Worm (Caenorhabditis elegans) whole organism, L2 larva: ENCODE data around the gene R12B2.8.
A peak's percentile ranks its signal among the peaks of the same experiment; 100 is the strongest.

Source experiments
- ama-1 ChIP-seq: fragments of 150-350 bp; optimal IDR thresholded peaks from 2 replicates; lab custom pipeline; 2018; ENCODE audit warnings: inconsistent platforms
- elt-3 ChIP-seq: sonication (generic microtip); optimal IDR thresholded peaks from 2 replicates; lab custom pipeline; 2017; ENCODE audit warnings: missing biosample characterization, missing genetic modification characterization
- fos-1 ChIP-seq: fragments of 150-350 bp; optimal IDR thresholded peaks from 2 replicates; lab custom pipeline; 2014; ENCODE audit warnings: missing biosample characterization, missing genetic modification characterization

DNA sequence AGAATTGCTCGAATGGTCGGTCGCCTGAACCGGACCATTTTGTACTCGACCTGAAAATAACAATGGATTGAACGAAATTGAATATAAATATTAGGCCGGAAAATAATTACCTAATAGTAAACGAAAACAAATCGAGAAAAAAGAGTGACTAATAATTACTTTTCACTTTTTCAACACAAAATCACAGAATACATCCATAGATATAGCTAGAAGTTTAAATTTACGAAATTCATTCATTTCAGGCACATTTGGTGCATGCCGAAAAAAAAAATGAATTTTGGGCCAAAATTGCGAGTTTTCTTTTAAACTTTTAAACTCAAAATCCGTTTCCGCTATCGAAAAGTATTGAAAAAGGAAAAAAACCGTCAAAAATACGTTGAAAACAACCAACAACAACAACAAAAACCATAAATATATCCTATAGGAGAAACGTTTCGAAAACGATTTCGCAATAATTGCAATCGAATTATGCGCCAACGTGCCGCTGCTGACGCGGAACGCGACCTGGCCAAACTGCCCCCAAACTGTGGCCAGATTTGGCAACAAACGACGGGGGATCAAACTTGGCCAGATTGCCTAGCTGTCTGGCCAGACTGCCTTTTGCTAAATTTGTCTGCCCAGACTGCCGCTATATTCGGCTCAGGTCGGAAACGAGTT is 38.3 kb upstream of the R12B2.8 start, which contains the start of gene Y37B11A.3:
- no peak for TF ChIP-seq elt-3 (tag; lab: Kevin White, UChicago)
- TF ChIP-seq fos-1 = peak; percentile 19
- no peak for TF ChIP-seq ama-1 (lab: Kevin White, UChicago)
